Worm (Caenorhabditis elegans): ENCODE data around the gene uba-1.

The uba-1 gene

DNA sequence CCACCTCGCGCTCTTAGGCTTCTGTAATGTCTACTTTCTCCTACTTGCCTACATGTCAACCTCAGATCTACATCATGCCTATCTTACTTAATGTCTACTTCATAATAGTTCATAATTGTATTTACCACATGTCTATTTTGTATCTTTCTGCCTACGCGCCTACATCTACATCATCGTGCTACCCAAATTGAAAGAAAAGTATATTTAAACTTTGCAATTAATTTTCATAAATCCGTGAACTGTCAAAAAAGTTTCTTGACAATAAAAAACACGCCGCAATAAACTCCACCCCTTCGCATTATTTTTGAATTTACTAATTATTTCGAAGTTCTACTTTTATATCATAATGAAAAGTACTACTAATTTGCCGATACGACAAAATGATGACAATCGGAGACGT is 28.2 kb upstream of the uba-1 start, which contains the start of gene F44D12.8:
Gene F44D12.8, plus strand, starts transcription at position 301 of the 400 bp plus-strand sequence.
- TF ChIP-seq dmd-6 (GFP tag; IDR thresholded peaks at IDR 0.05) (no peak), madf-5 (GFP tag; IDR thresholded peaks at IDR 0.05) (no peak), R02D3.7 (tag; optimal IDR thresholded peaks at IDR 0.05) (no peak)

DNA sequence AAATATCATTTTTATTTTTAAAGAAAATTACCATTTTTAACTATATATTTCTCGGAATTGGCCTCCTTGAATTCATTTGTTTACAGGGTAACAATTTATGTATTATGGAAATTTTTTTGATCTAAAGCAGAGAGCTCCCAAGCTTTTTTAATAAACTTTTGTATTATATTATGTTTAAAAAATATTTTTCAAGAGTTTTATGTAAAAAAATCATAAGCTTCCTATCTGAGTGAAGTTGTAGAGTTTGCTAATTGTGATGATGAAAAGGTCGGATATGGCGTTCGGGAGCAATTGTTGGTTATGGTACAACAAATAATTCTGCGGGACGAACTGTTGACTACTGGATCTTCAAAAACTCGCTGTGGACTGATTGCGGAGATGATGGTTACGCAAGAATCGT is 26.5 kb upstream of the uba-1 start, which contains the start of gene F44D12.19:
Gene F44D12.19, plus strand, starts transcription at position 301 of the 400 bp plus-strand sequence.
- TF ChIP-seq lin-29 (GFP tag; IDR thresholded peaks at IDR 0.05) (no peak), dve-1 (tag; optimal IDR thresholded peaks at IDR 0.05; ENCODE audit: insufficient read depth) (no peak), jun-1 (tag; optimal IDR thresholded peaks at IDR 0.05) (no peak), attf-4 (tag; optimal IDR thresholded peaks at IDR 0.05) (no peak), T26A8.4 (GFP tag; IDR thresholded peaks at IDR 0.05) (no peak), nhr-77 (tag; optimal IDR thresholded peaks at IDR 0.05) (no peak), ceh-20 (GFP tag; IDR thresholded peaks at IDR 0.05) (no peak), unc-62 (GFP tag; optimal IDR thresholded peaks at IDR 0.05 in 1 of 2) (no peak), unc-62 (tag; optimal IDR thresholded peaks at IDR 0.05) (no peak), ceh-44 (GFP tag; IDR thresholded peaks at IDR 0.05) (no peak), nhr-237 (tag; optimal IDR thresholded peaks at IDR 0.05) (no peak), Y105C5A.15 (GFP tag; IDR thresholded peaks at IDR 0.05) (no peak)

DNA sequence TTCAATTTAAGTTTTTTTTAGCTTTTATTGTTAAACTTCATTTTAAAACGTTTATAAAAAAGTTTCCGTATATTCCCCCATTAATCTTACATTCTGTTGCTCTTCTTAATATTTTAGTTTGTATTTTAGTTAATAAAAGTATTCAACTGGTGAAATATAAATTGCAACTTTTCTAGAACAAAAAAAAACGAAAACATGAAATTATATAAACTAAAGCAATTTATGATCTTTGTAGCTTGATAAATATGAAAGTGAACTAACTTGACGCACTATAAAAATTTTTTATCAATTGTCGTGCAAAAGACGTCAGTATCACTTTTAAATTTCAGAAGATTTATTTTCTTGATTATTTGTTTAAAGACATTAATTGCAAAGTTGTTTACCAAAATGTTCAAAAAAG is 22.9 kb upstream of the uba-1 start, which contains the start of gene F44D12.2:
Gene F44D12.2, minus strand, starts transcription at position 101 of the 400 bp plus-strand sequence.
- TF ChIP-seq F26F4.8 (GFP tag; conservative IDR thresholded peaks at IDR 0.05), result no peak
- TF ChIP-seq daf-16 (GFP tag; optimal IDR thresholded peaks at IDR 0.05), result no peak
- peak; percentile 37 for TF ChIP-seq daf-16 (tag; optimal IDR thresholded peaks at IDR 0.05)
- TF ChIP-seq R02D3.7 (tag; optimal IDR thresholded peaks at IDR 0.05), result no peak
- no peak for TF ChIP-seq Y105C5A.15 (GFP tag; IDR thresholded peaks at IDR 0.05)
- TF ChIP-seq mep-1 (tag; optimal IDR thresholded peaks at IDR 0.05), result no peak
- no peak for TF ChIP-seq pqm-1 (tag; optimal IDR thresholded peaks at IDR 0.05)
- TF ChIP-seq aha-1 (tag), result peak; percentile 6
- no peak for TF ChIP-seq ceh-82 (tag; optimal IDR thresholded peaks at IDR 0.05)
- TF ChIP-seq nhr-28 (tag; optimal IDR thresholded peaks at IDR 0.05), result peak; percentile 76
- no peak for TF ChIP-seq madf-5 (GFP tag; IDR thresholded peaks at IDR 0.05)
- TF ChIP-seq dmd-9 (GFP tag; IDR thresholded peaks at IDR 0.05), result no peak
- TF ChIP-seq zfp-2 (tag; optimal IDR thresholded peaks at IDR 0.05), result no peak
- TF ChIP-seq Y48G9A.11 (GFP tag; IDR thresholded peaks at IDR 0.05), result no peak
- TF ChIP-seq nhr-77 (tag; optimal IDR thresholded peaks at IDR 0.05), result no peak
- no peak for TF ChIP-seq hif-1 (tag; optimal IDR thresholded peaks at IDR 0.05)
- TF ChIP-seq ZK546.5 (tag; optimal IDR thresholded peaks at IDR 0.05), result no peak
- TF ChIP-seq set-16 (GFP tag; IDR thresholded peaks at IDR 0.05), result no peak

DNA sequence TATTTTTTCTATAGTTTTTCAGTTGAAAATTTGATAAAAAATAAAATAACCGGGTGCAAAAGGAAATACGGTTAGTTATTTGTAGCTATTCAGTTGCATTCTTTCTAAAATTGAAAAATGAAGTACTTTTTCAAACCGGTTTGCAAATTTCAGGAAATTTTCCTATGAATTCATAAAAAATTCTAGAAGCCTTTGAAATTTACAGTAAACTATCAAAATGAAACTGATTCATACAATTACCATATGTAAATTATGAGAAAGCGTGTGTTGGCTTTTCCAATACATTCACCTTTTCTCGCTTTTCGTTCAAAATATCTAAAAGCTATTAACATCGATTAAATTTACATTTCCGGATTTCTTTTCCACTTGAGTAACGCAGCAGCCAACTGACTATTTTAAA is 22.2 kb upstream of the uba-1 start, which contains the start of gene ent-7:
Gene ent-7, plus strand, starts transcription at position 301 of the 400 bp plus-strand sequence.
- TF ChIP-seq F49E8.2 (tag; optimal IDR thresholded peaks at IDR 0.05; ENCODE audit: borderline replicate concordance), result no peak
- TF ChIP-seq ztf-7 (tag; optimal IDR thresholded peaks at IDR 0.05), result no peak
- no peak for TF ChIP-seq F44E2.7 (GFP tag; IDR thresholded peaks at IDR 0.05)
- no peak for TF ChIP-seq mdl-1 (tag; optimal IDR thresholded peaks at IDR 0.05)
- no peak for TF ChIP-seq ceh-28 (tag; optimal IDR thresholded peaks at IDR 0.05)
- TF ChIP-seq nhr-77 (tag; optimal IDR thresholded peaks at IDR 0.05), result no peak
- no peak for TF ChIP-seq ama-1 (optimal IDR thresholded peaks at IDR 0.05)
- TF ChIP-seq zip-2 (tag; optimal IDR thresholded peaks at IDR 0.05), result no peak
- no peak for TF ChIP-seq snpc-4 (tag; optimal IDR thresholded peaks at IDR 0.05)
- no peak for TF ChIP-seq skn-1 (tag; optimal IDR thresholded peaks at IDR 0.05)
- TF ChIP-seq nhr-42 (GFP tag; IDR thresholded peaks at IDR 0.05), result no peak
- no peak for TF ChIP-seq jun-1 (tag; optimal IDR thresholded peaks at IDR 0.05)
- TF ChIP-seq dpl-1 (GFP tag; optimal IDR thresholded peaks at IDR 0.05), result no peak
- no peak for TF ChIP-seq dve-1 (tag; optimal IDR thresholded peaks at IDR 0.05; ENCODE audit: insufficient read depth)
- TF ChIP-seq mxl-2 (GFP tag; conservative IDR thresholded peaks at IDR 0.05), result no peak
- no peak for TF ChIP-seq madf-9 (GFP tag; conservative IDR thresholded peaks at IDR 0.05)
- TF ChIP-seq mes-2 (tag; optimal IDR thresholded peaks at IDR 0.05; ENCODE audit: poor library complexity, severe bottlenecking), result no peak
- no peak for TF ChIP-seq spr-1 (tag; optimal IDR thresholded peaks at IDR 0.05)
- TF ChIP-seq mdt-29 (GFP tag; IDR thresholded peaks at IDR 0.05), result no peak
